Worm (Caenorhabditis elegans): ENCODE results near the gene K12H6.2.

Gene K12H6.2

DNA sequence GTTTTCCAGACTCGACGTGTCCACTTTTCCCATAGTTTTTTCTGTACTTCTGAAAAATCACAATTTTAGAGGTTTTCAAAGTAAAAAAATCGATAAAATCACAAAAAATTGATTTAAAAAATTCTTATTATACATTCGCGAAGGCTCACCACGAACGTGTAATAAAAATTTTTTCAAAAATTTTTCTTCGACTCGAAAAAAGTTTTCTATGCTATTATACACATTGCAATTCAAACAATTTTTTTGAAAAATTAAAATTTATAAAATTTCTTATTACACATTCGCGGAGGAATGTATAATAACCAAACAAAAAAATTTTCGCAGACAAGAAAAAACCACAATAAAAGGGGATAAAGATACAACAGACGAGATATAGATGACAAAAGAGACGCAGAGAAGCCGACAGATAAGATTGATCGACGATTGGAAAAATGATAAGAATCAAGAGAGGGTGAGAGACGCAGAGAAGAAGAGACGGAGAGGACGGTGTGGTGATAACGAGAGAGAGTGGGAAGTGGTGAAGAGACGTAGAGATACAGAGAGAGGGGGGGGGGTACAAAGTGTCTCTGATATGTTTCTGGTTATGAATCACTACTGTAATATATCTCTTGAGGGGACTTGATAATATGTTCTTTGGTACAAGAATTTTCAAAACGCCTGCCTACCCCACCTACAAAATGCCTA is 14.7 kb downstream of the K12H6.2 start, which contains the start of gene nhr-119:
Gene nhr-119 (minus strand): TSS at position 51 of the 684 bp plus-strand sequence.
- TF ChIP-seq mep-1 (tag; optimal IDR thresholded peaks at IDR 0.05) (peak; percentile 59), nhr-48 (tag; optimal IDR thresholded peaks at IDR 0.05) (peak; percentile 93), lir-3 (tag; optimal IDR thresholded peaks at IDR 0.05) (no peak), gei-8 (GFP tag; optimal IDR thresholded peaks at IDR 0.05) (no peak), ctbp-1 (GFP tag; IDR thresholded peaks at IDR 0.05) (no peak), aha-1 (tag) (peak; percentile 64), lin-1 (GFP tag; IDR thresholded peaks at IDR 0.05) (peak; percentile 74), tra-1 (GFP tag; IDR thresholded peaks at IDR 0.05) (peak; percentile 83), mdl-1 (tag; optimal IDR thresholded peaks at IDR 0.05) (peak; percentile 11 to 81), daf-8 (GFP tag; IDR thresholded peaks at IDR 0.05) (no peak), Y48G9A.11 (GFP tag; IDR thresholded peaks at IDR 0.05) (no peak), fos-1 (tag; optimal IDR thresholded peaks at IDR 0.05) (peak; percentile 38), egl-43 (GFP tag; IDR thresholded peaks at IDR 0.05) (no peak), daf-12 (tag; optimal IDR thresholded peaks at IDR 0.05) (no peak), lin-13 (GFP tag; optimal IDR thresholded peaks at IDR 0.05) (peak; percentile 6), nhr-11 (tag; optimal IDR thresholded peaks at IDR 0.05) (no peak), nhr-111 (GFP tag; optimal IDR thresholded peaks at IDR 0.05) (no peak), tag-97 (GFP tag; IDR thresholded peaks at IDR 0.05) (no peak), ceh-32 (tag; optimal IDR thresholded peaks at IDR 0.05; ENCODE audit: poor library complexity) (no peak), daf-19 (GFP tag; conservative IDR thresholded peaks at IDR 0.05) (no peak), spr-1 (tag; optimal IDR thresholded peaks at IDR 0.05) (peak; percentile 56), duxl-1 (tag; optimal IDR thresholded peaks at IDR 0.05; ENCODE audit: poor library complexity) (peak; percentile 47), ceh-82 (tag; optimal IDR thresholded peaks at IDR 0.05) (no peak), ceh-20 (GFP tag; IDR thresholded peaks at IDR 0.05) (peak; percentile 70), egl-27 (tag; optimal IDR thresholded peaks at IDR 0.05) (no peak), lin-39 (tag; optimal IDR thresholded peaks at IDR 0.05) (no peak), nhr-42 (GFP tag; IDR thresholded peaks at IDR 0.05) (no peak), ceh-62 (tag; optimal IDR thresholded peaks at IDR 0.05) (no peak), madf-9 (GFP tag; conservative IDR thresholded peaks at IDR 0.05) (no peak), mes-2 (tag; optimal IDR thresholded peaks at IDR 0.05; ENCODE audit: poor library complexity, severe bottlenecking) (peak; percentile 68), daf-16 (GFP tag; optimal IDR thresholded peaks at IDR 0.05) (peak in 1 of 2 experiments; percentile 15), daf-16 (tag; optimal IDR thresholded peaks at IDR 0.05) (peak; percentile 37), F49E8.2 (tag; optimal IDR thresholded peaks at IDR 0.05; ENCODE audit: borderline replicate concordance) (no peak), madf-5 (GFP tag; IDR thresholded peaks at IDR 0.05) (no peak), Y5F2A.4 (GFP tag; optimal IDR thresholded peaks at IDR 0.05) (no peak), aly-2 (tag; optimal IDR thresholded peaks at IDR 0.05) (no peak), fkh-10 (GFP tag; optimal IDR thresholded peaks at IDR 0.05) (no peak), lsy-2 (tag; optimal IDR thresholded peaks at IDR 0.05) (peak in 1 of 2 experiments; percentile 76), F44E2.7 (GFP tag; IDR thresholded peaks at IDR 0.05) (no peak), unc-130 (GFP tag; optimal IDR thresholded peaks at IDR 0.05) (no peak), ces-1 (GFP tag; optimal IDR thresholded peaks at IDR 0.05) (no peak), saeg-2 (GFP tag; IDR thresholded peaks at IDR 0.05) (no peak), vab-7 (GFP tag; IDR thresholded peaks at IDR 0.05) (no peak), dmd-6 (GFP tag; IDR thresholded peaks at IDR 0.05) (peak; percentile 91), T20F7.1 (GFP tag; optimal IDR thresholded peaks at IDR 0.05) (no peak), ZK337.2 (GFP tag; IDR thresholded peaks at IDR 0.05) (no peak), ceh-44 (GFP tag; IDR thresholded peaks at IDR 0.05) (no peak), nhr-41 (GFP tag; IDR thresholded peaks at IDR 0.05) (no peak), nhr-77 (tag; optimal IDR thresholded peaks at IDR 0.05) (peak; percentile 45), sdz-12 (GFP tag; optimal IDR thresholded peaks at IDR 0.05) (no peak), dmd-9 (GFP tag; IDR thresholded peaks at IDR 0.05) (no peak)
